Worm (Caenorhabditis elegans): ENCODE measurements around the gene F21G4.6.
A peak's percentile ranks its signal among the peaks of the same experiment; 100 is the strongest.

F21G4.6 gene

ce11 chrX:9932226-9932773 is 15.1 kb upstream of the F21G4.6 start, which contains the start of gene tsp-21:
tsp-21 (plus strand) TSS chrX:9932371.
- TF ChIP-seq W03F9.2 (tag; optimal IDR thresholded peaks at IDR 0.05) (peak; percentile 66), dao-5 (tag; optimal IDR thresholded peaks at IDR 0.05) (no peak), him-1 (tag; optimal IDR thresholded peaks at IDR 0.05) (no peak)

- TF ChIP-seq dao-5 (tag; optimal IDR thresholded peaks at IDR 0.05) (no peak), W03F9.2 (tag; optimal IDR thresholded peaks at IDR 0.05) (no peak), him-1 (tag; optimal IDR thresholded peaks at IDR 0.05) (no peak)
Observed at ce11 chrX:9931362-9931761, 14.1 kb upstream of the F21G4.6 start, which contains the start of gene nra-3. nra-3 (minus strand) TSS chrX:9931462.

ce11 chrX:9927993-9928392 is 10.7 kb upstream of the F21G4.6 start:
- TF ChIP-seq dao-5 (tag; optimal IDR thresholded peaks at IDR 0.05) (no peak), him-1 (tag; optimal IDR thresholded peaks at IDR 0.05) (no peak), W03F9.2 (tag; optimal IDR thresholded peaks at IDR 0.05) (no peak)

- no peak for TF ChIP-seq dao-5 (tag; optimal IDR thresholded peaks at IDR 0.05)
- no peak for TF ChIP-seq W03F9.2 (tag; optimal IDR thresholded peaks at IDR 0.05)
- no peak for TF ChIP-seq him-1 (tag; optimal IDR thresholded peaks at IDR 0.05)
Observed at ce11 chrX:9924962-9925361, 7.7 kb upstream of the F21G4.6 start, which contains the start of gene ugt-23. ugt-23 (minus strand) TSS chrX:9925173.

- TF ChIP-seq W03F9.2 (tag; optimal IDR thresholded peaks at IDR 0.05): no peak
- no peak for TF ChIP-seq dao-5 (tag; optimal IDR thresholded peaks at IDR 0.05)
- TF ChIP-seq him-1 (tag; optimal IDR thresholded peaks at IDR 0.05): no peak
Observed at ce11 chrX:9921257-9921656, 4.0 kb upstream of the F21G4.6 start, which contains the start of gene C17G1.2. C17G1.2 (plus strand) TSS chrX:9921557.

ce11 chrX:9918997-9919396 is 1.7 kb upstream of the F21G4.6 start, which contains the start of gene folr-1:
folr-1 (plus strand) TSS chrX:9919297.
- TF ChIP-seq dao-5 (tag; optimal IDR thresholded peaks at IDR 0.05): no peak
- no peak for TF ChIP-seq W03F9.2 (tag; optimal IDR thresholded peaks at IDR 0.05)
- no peak for TF ChIP-seq him-1 (tag; optimal IDR thresholded peaks at IDR 0.05)

- TF ChIP-seq him-1 (tag; optimal IDR thresholded peaks at IDR 0.05): no peak
- no peak for TF ChIP-seq W03F9.2 (tag; optimal IDR thresholded peaks at IDR 0.05)
- TF ChIP-seq dao-5 (tag; optimal IDR thresholded peaks at IDR 0.05): no peak
Observed at ce11 chrX:9905840-9906239, 11.4 kb downstream of the F21G4.6 start, which contains the start of gene F21G4.5. F21G4.5 (plus strand) TSS chrX:9906140.

ce11 chrX:9899426-9900131 is 17.7 kb downstream of the F21G4.6 start, which contains the start of gene phf-34:
phf-34 (minus strand) TSS chrX:9899476.
- TF ChIP-seq W03F9.2 (tag; optimal IDR thresholded peaks at IDR 0.05) (peak; percentile 42), him-1 (tag; optimal IDR thresholded peaks at IDR 0.05) (no peak)

- no peak for TF ChIP-seq W03F9.2 (tag; optimal IDR thresholded peaks at IDR 0.05)
- TF ChIP-seq him-1 (tag; optimal IDR thresholded peaks at IDR 0.05): no peak
- no peak for TF ChIP-seq dao-5 (tag; optimal IDR thresholded peaks at IDR 0.05)
Observed at ce11 chrX:9894844-9895243, 22.4 kb downstream of the F21G4.6 start, which contains the start of gene F21G4.3. F21G4.3 (plus strand) TSS chrX:9895144.

ce11 chrX:9893069-9893468 is 24.2 kb downstream of the F21G4.6 start:
- no peak for TF ChIP-seq him-1 (tag; optimal IDR thresholded peaks at IDR 0.05)

- TF ChIP-seq dao-5 (tag; optimal IDR thresholded peaks at IDR 0.05) (no peak), W03F9.2 (tag; optimal IDR thresholded peaks at IDR 0.05) (no peak), him-1 (tag; optimal IDR thresholded peaks at IDR 0.05) (no peak)
Observed at ce11 chrX:9892323-9892722, 24.9 kb downstream of the F21G4.6 start, which contains the start of gene F21G4.1. F21G4.1 (minus strand) TSS chrX:9892328.

- TF ChIP-seq dao-5 (tag; optimal IDR thresholded peaks at IDR 0.05) (no peak), W03F9.2 (tag; optimal IDR thresholded peaks at IDR 0.05) (no peak), him-1 (tag; optimal IDR thresholded peaks at IDR 0.05) (no peak)
Observed at ce11 chrX:9883837-9884324, 33.4 kb downstream of the F21G4.6 start, which contains the start of gene mrp-4. mrp-4 (plus strand) TSS chrX:9884274.

- TF ChIP-seq dao-5 (tag; optimal IDR thresholded peaks at IDR 0.05) (no peak), him-1 (tag; optimal IDR thresholded peaks at IDR 0.05) (no peak), W03F9.2 (tag; optimal IDR thresholded peaks at IDR 0.05) (no peak)
Observed at ce11 chrX:9882572-9882971, 34.7 kb downstream of the F21G4.6 start.

ce11 chrX:9882112-9882511 is 35.1 kb downstream of the F21G4.6 start, which contains the start of gene glo-1:
glo-1 (minus strand) TSS chrX:9882212.
- TF ChIP-seq dao-5 (tag; optimal IDR thresholded peaks at IDR 0.05): no peak
- no peak for TF ChIP-seq him-1 (tag; optimal IDR thresholded peaks at IDR 0.05)
- no peak for TF ChIP-seq W03F9.2 (tag; optimal IDR thresholded peaks at IDR 0.05)

All from whole organism, L4/young adult.